Fruit fly (Drosophila melanogaster) whole organism: ENCODE measurements around the gene CG4074.

ENCODE experiments used
- CG8478 ChIP-seq: fragments of >200 bp; optimal IDR thresholded peaks from 2 replicates; lab custom pipeline; 2018; ENCODE audit warnings: inconsistent platforms
- Dll ChIP-seq: fragments of >200 bp; optimal IDR thresholded peaks from 2 replicates; lab custom pipeline; 2017
- EcR ChIP-seq, 2 experiments: fragments of >200 bp; optimal IDR thresholded peaks; 2 replicates each; lab custom pipeline; 2017; ENCODE audit warnings: missing biosample characterization in 2 of 2, missing genetic modification characterization in 2 of 2, missing genetic modification reagents in 2 of 2
- pan ChIP-seq: fragments of >200 bp; optimal IDR thresholded peaks from 2 replicates; lab custom pipeline; 2017
- psq ChIP-seq: fragments of >200 bp; optimal IDR thresholded peaks from 2 replicates; lab custom pipeline; 2017
- usp ChIP-seq: fragments of >200 bp; optimal IDR thresholded peaks from 2 replicates; lab custom pipeline; 2017; ENCODE audit warnings: missing biosample characterization, missing genetic modification characterization, mixed read lengths

CG4074 gene

dm6 chr3L:20761482-20761881, 7.8 kb downstream of the CG4074 start:
- no peak for TF ChIP-seq usp
- TF ChIP-seq psq (lab: Kevin White, UChicago): no peak

- no peak for TF ChIP-seq CG8478 (lab: Kevin White, UChicago)
Observed at dm6 chr3L:20758583-20758982, 10.7 kb downstream of the CG4074 start, which contains the start of gene CG43251. Gene CG43251 (plus strand): TSS chr3L:20758883.

dm6 chr3L:20755585-20755984, 13.7 kb downstream of the CG4074 start, which contains the start of gene CG33912:
Gene CG33912 (minus strand): TSS chr3L:20755685.
- TF ChIP-seq psq (lab: Kevin White, UChicago) (no peak), CG8478 (lab: Kevin White, UChicago) (no peak), usp (no peak), Dll (lab: Kevin White, UChicago) (no peak), pan (lab: Kevin White, UChicago) (no peak), EcR (GFP tag; optimal IDR thresholded peaks at IDR 0.05; lab: Kevin White, UChicago) (no peak)

- TF ChIP-seq EcR (GFP tag; optimal IDR thresholded peaks at IDR 0.05; lab: Kevin White, UChicago): no peak
- TF ChIP-seq pan (lab: Kevin White, UChicago): no peak
- no peak for TF ChIP-seq usp
- no peak for TF ChIP-seq Dll (lab: Kevin White, UChicago)
- no peak for TF ChIP-seq psq (lab: Kevin White, UChicago)
- no peak for TF ChIP-seq CG8478 (lab: Kevin White, UChicago)
Observed at dm6 chr3L:20752964-20753363, 16.3 kb downstream of the CG4074 start.

- TF ChIP-seq EcR (GFP tag; optimal IDR thresholded peaks at IDR 0.05; lab: Kevin White, UChicago) (no peak), CG8478 (lab: Kevin White, UChicago) (no peak), Dll (lab: Kevin White, UChicago) (no peak), usp (no peak), psq (lab: Kevin White, UChicago) (no peak)
Observed at dm6 chr3L:20750391-20750790, 18.9 kb downstream of the CG4074 start.

- no peak for TF ChIP-seq Dll (lab: Kevin White, UChicago)
- no peak for TF ChIP-seq usp
- TF ChIP-seq EcR (GFP tag; optimal IDR thresholded peaks at IDR 0.05; lab: Kevin White, UChicago): no peak
Observed at dm6 chr3L:20748577-20748976, 20.7 kb downstream of the CG4074 start.

dm6 chr3L:20747299-20747925, 21.9 kb downstream of the CG4074 start:
- TF ChIP-seq EcR (GFP tag; optimal IDR thresholded peaks at IDR 0.05; lab: Kevin White, UChicago) (no peak), Dll (lab: Kevin White, UChicago) (no peak), pan (lab: Kevin White, UChicago) (no peak), CG8478 (lab: Kevin White, UChicago) (no peak), usp (no peak), psq (lab: Kevin White, UChicago) (no peak)

- TF ChIP-seq CG8478 (lab: Kevin White, UChicago) (no peak), Dll (lab: Kevin White, UChicago) (no peak), usp (no peak), psq (lab: Kevin White, UChicago) (no peak), pan (lab: Kevin White, UChicago) (no peak), EcR (GFP tag; optimal IDR thresholded peaks at IDR 0.05; lab: Kevin White, UChicago) (no peak)
Observed at dm6 chr3L:20739414-20739813, 29.9 kb downstream of the CG4074 start, which contains the start of gene Gr77a. Gene Gr77a (minus strand): TSS chr3L:20739430.

- no peak for TF ChIP-seq EcR (GFP tag; optimal IDR thresholded peaks at IDR 0.05; lab: Kevin White, UChicago)
- no peak for TF ChIP-seq CG8478 (lab: Kevin White, UChicago)
Observed at dm6 chr3L:20737346-20737745, 32.0 kb downstream of the CG4074 start.

- TF ChIP-seq CG8478 (lab: Kevin White, UChicago): no peak
- TF ChIP-seq EcR (GFP tag; optimal IDR thresholded peaks at IDR 0.05; lab: Kevin White, UChicago): no peak
- no peak for TF ChIP-seq Dll (lab: Kevin White, UChicago)
- TF ChIP-seq psq (lab: Kevin White, UChicago): no peak
- TF ChIP-seq pan (lab: Kevin White, UChicago): no peak
- TF ChIP-seq usp: no peak
Observed at dm6 chr3L:20736266-20736665, 33.0 kb downstream of the CG4074 start.

dm6 chr3L:20734258-20734624, 35.1 kb downstream of the CG4074 start:
- TF ChIP-seq CG8478 (lab: Kevin White, UChicago) (no peak), Dll (lab: Kevin White, UChicago) (no peak), EcR (GFP tag; optimal IDR thresholded peaks at IDR 0.05; lab: Kevin White, UChicago) (no peak), usp (no peak), psq (lab: Kevin White, UChicago) (no peak), pan (lab: Kevin White, UChicago) (no peak)

dm6 chr3L:20733530-20734257, 35.6 kb downstream of the CG4074 start:
- no peak for TF ChIP-seq CG8478 (lab: Kevin White, UChicago)
- TF ChIP-seq EcR (GFP tag; optimal IDR thresholded peaks at IDR 0.05; lab: Kevin White, UChicago): no peak
- TF ChIP-seq psq (lab: Kevin White, UChicago): no peak
- no peak for TF ChIP-seq Dll (lab: Kevin White, UChicago)
- no peak for TF ChIP-seq pan (lab: Kevin White, UChicago)
- TF ChIP-seq usp: no peak
